Fruit fly (Drosophila melanogaster) whole organism, pupa: ENCODE results near the gene CG34242.

Experiments
- CG10348 ChIP-seq: fragments of 200-800 bp; sonication (Bioruptor generic); IDR thresholded peaks from 2 replicates; pipeline ENCODE4 v1.3.6; 2022; ENCODE audit warnings: missing biosample characterization, missing genetic modification characterization
- CG12605 ChIP-seq: fragments of 200-800 bp; sonication (Bioruptor generic); IDR thresholded peaks from 2 replicates; pipeline ENCODE4 v1.3.6; 2022; ENCODE audit warnings: missing biosample characterization, missing genetic modification characterization
- CG15710 ChIP-seq: fragments of 200-800 bp; sonication (Bioruptor generic); optimal IDR thresholded peaks from 2 replicates; lab custom pipeline; 2018; ENCODE audit warnings: missing biosample characterization, mild to moderate bottlenecking, missing genetic modification characterization, moderate library complexity
- CG17806 ChIP-seq: fragments of 200-800 bp; sonication (Bioruptor generic); optimal IDR thresholded peaks from 2 replicates; lab custom pipeline; 2018; ENCODE audit warnings: missing biosample characterization, mild to moderate bottlenecking, missing genetic modification characterization, moderate library complexity
- CG32121 ChIP-seq: fragments of 200-800 bp; sonication (Bioruptor generic); IDR thresholded peaks from 2 replicates; pipeline ENCODE4 v1.3.6; 2022; ENCODE audit warnings: missing biosample characterization, missing genetic modification characterization
- CG4496 ChIP-seq: fragments of 200-800 bp; sonication (Bioruptor generic); IDR thresholded peaks from 3 replicates; pipeline ENCODE4 v1.3.6; 2022; ENCODE audit warnings: missing biosample characterization, missing genetic modification characterization
- CG8159 ChIP-seq: fragments of 200-800 bp; sonication (Bioruptor generic); optimal IDR thresholded peaks from 3 replicates; lab custom pipeline; 2018; ENCODE audit warnings: missing biosample characterization, mild to moderate bottlenecking, missing genetic modification characterization, moderate library complexity
- D1 ChIP-seq: fragments of 200-800 bp; sonication (Bioruptor generic); optimal IDR thresholded peaks from 2 replicates; lab custom pipeline; 2018; ENCODE audit warnings: missing biosample characterization, mild to moderate bottlenecking, missing genetic modification characterization, moderate library complexity
- EcR ChIP-seq: fragments of 200-800 bp; sonication (Bioruptor generic); optimal IDR thresholded peaks from 3 replicates; lab custom pipeline; 2019; ENCODE audit warnings: missing biosample characterization, missing genetic modification characterization, mild to moderate bottlenecking, moderate library complexity, missing genetic modification reagents
- gl ChIP-seq: fragments of 200-800 bp; sonication (Bioruptor generic); optimal IDR thresholded peaks from 2 replicates; lab custom pipeline; 2018; ENCODE audit warnings: missing biosample characterization, mild to moderate bottlenecking, missing genetic modification characterization
- rn ChIP-seq: fragments of 200-800 bp; sonication (Bioruptor generic); IDR thresholded peaks from 2 replicates; pipeline ENCODE4 v1.3.6; 2022; ENCODE audit warnings: missing biosample characterization, missing genetic modification characterization

DNA sequence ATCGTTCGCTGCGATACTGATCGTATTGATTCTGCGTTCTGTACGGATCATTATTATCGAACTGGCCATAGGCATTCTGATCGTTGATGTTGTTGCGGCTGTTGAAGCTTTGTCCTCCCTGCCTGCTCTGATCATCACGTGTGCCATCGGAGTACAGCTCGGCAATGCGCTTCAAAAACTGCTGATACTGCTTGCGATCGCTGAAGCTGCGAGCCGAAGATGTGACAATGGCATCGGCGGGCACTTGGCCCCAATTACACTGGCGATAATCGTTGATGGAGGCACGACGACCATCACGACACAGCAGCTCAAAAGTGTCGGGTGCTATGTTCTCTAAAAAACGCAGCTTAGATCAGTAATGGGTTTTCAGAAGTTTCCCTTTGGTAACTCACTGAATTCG, 1.6 kb upstream of the CG34242 start:
- TF ChIP-seq CG15710 (tag; lab: Kevin White, UChicago) (no peak), CG8159 (tag; lab: Kevin White, UChicago) (no peak), CG17806 (tag; lab: Kevin White, UChicago) (no peak), CG10348 (no peak), CG32121 (GFP tag; lab: Robert Waterston, UW) (no peak), gl (tag; lab: Kevin White, UChicago) (no peak), EcR (GFP tag; lab: Kevin White, UChicago) (no peak), CG4496 (GFP tag; lab: Robert Waterston, UW) (no peak), D1 (tag; lab: Kevin White, UChicago) (no peak), rn (GFP tag; lab: Robert Waterston, UW) (no peak), CG12605 (GFP tag; lab: Robert Waterston, UW) (no peak)
